Worm (Caenorhabditis elegans) whole organism, late embryonic: ENCODE data around the gene math-25.

ENCODE experiments used
- C38D4.7 ChIP-seq: fragments of 200-800 bp; sonication (Bioruptor generic); optimal IDR thresholded peaks from 2 replicates; lab custom pipeline; 2018; ENCODE audit warnings: mild to moderate bottlenecking, missing genetic modification characterization, moderate library complexity, missing compliant biosample characterization
- K02D7.2 ChIP-seq: sonication (generic microtip); optimal IDR thresholded peaks from 2 replicates; lab custom pipeline; 2017; ENCODE audit warnings: mild to moderate bottlenecking, missing genetic modification characterization, missing compliant biosample characterization
- K09A11.1 ChIP-seq: sonication (generic microtip); optimal IDR thresholded peaks from 2 replicates; lab custom pipeline; 2017; ENCODE audit warnings: antibody characterized with exemption, mild to moderate bottlenecking, missing genetic modification characterization, missing compliant biosample characterization; ENCODE audit not compliant: insufficient read depth
- T23F11.4 ChIP-seq: fragments of 200-800 bp; sonication (Bioruptor generic); optimal IDR thresholded peaks from 2 replicates; lab custom pipeline; 2018; ENCODE audit warnings: mild to moderate bottlenecking, missing genetic modification characterization, missing compliant biosample characterization
- ahr-1 ChIP-seq: sonication (generic microtip); optimal IDR thresholded peaks from 2 replicates; lab custom pipeline; 2016; ENCODE audit warnings: missing genetic modification characterization, missing compliant biosample characterization
- ama-1 ChIP-seq: fragments of 150-350 bp; optimal IDR thresholded peaks from 2 replicates; lab custom pipeline; 2014
- ceh-14 ChIP-seq: sonication (generic microtip); optimal IDR thresholded peaks from 2 replicates; lab custom pipeline; 2016; ENCODE audit warnings: missing genotype, missing genetic modification characterization, missing compliant biosample characterization
- ceh-19 ChIP-seq: fragments of 200-800 bp; sonication (Bioruptor generic); optimal IDR thresholded peaks from 2 replicates; lab custom pipeline; 2018; ENCODE audit warnings: mild to moderate bottlenecking, missing genetic modification characterization, missing compliant biosample characterization
- ceh-2 ChIP-seq: sonication (generic microtip); optimal IDR thresholded peaks from 2 replicates; lab custom pipeline; 2016; ENCODE audit warnings: missing genotype, missing genetic modification characterization, missing compliant biosample characterization
- ceh-22 ChIP-seq: sonication (generic microtip); optimal IDR thresholded peaks from 2 replicates; lab custom pipeline; 2017; ENCODE audit warnings: missing biosample characterization, missing genetic modification characterization
- ceh-24 ChIP-seq: sonication (generic microtip); optimal IDR thresholded peaks from 2 replicates; lab custom pipeline; 2016; ENCODE audit warnings: mild to moderate bottlenecking, missing genetic modification characterization, missing compliant biosample characterization
- ceh-31 ChIP-seq: sonication (generic microtip); optimal IDR thresholded peaks from 2 replicates; lab custom pipeline; 2016; ENCODE audit warnings: missing genetic modification characterization, missing compliant biosample characterization
- ceh-45 ChIP-seq: fragments of 200-800 bp; sonication (Bioruptor generic); IDR thresholded peaks from 2 replicates; pipeline ENCODE4 v1.3.6; 2022; ENCODE audit warnings: missing genetic modification reagents, missing genetic modification characterization, missing compliant biosample characterization
- ceh-48 ChIP-seq: sonication (generic microtip); optimal IDR thresholded peaks from 2 replicates; lab custom pipeline; 2016; ENCODE audit warnings: missing genetic modification characterization, inconsistent platforms, missing compliant biosample characterization
- ceh-6 ChIP-seq: fragments of 200-800 bp; sonication (Bioruptor generic); optimal IDR thresholded peaks from 2 replicates; lab custom pipeline; 2018; ENCODE audit warnings: mild to moderate bottlenecking, missing genetic modification characterization, missing compliant biosample characterization
- dve-1 ChIP-seq: sonication (generic microtip); optimal IDR thresholded peaks from 2 replicates; lab custom pipeline; 2017; ENCODE audit warnings: antibody characterized with exemption, mild to moderate bottlenecking, missing genetic modification characterization, missing compliant biosample characterization
- elt-2 ChIP-seq: sonication (generic microtip); optimal IDR thresholded peaks from 2 replicates; lab custom pipeline; 2016; ENCODE audit warnings: missing genetic modification reagents, missing genetic modification characterization, missing compliant biosample characterization
- ets-4 ChIP-seq: sonication (generic microtip); optimal IDR thresholded peaks from 2 replicates; lab custom pipeline; 2016; ENCODE audit warnings: missing genetic modification characterization, missing compliant biosample characterization
- eyg-1 ChIP-seq: sonication (generic microtip); optimal IDR thresholded peaks from 2 replicates; lab custom pipeline; 2016; ENCODE audit warnings: missing genotype, missing genetic modification characterization, missing compliant biosample characterization
- fax-1 ChIP-seq: sonication (generic microtip); optimal IDR thresholded peaks from 2 replicates; lab custom pipeline; 2016; ENCODE audit warnings: missing genotype, missing genetic modification characterization, missing compliant biosample characterization
- fkh-6 ChIP-seq: sonication (generic microtip); optimal IDR thresholded peaks from 2 replicates; lab custom pipeline; 2016; ENCODE audit warnings: missing genetic modification characterization, missing compliant biosample characterization
- gmeb-2 ChIP-seq: sonication (generic microtip); optimal IDR thresholded peaks from 2 replicates; lab custom pipeline; 2016; ENCODE audit warnings: missing genetic modification characterization, inconsistent platforms, missing compliant biosample characterization
- hlh-15 ChIP-seq: sonication (generic microtip); optimal IDR thresholded peaks from 2 replicates; lab custom pipeline; 2016; ENCODE audit warnings: missing genetic modification characterization, missing compliant biosample characterization
- hlh-30 ChIP-seq: sonication (generic microtip); optimal IDR thresholded peaks from 2 replicates; lab custom pipeline; 2017; ENCODE audit warnings: antibody characterized with exemption, missing genetic modification characterization, missing compliant biosample characterization; ENCODE audit not compliant: insufficient read depth
- hlh-6 ChIP-seq: sonication (generic microtip); optimal IDR thresholded peaks from 2 replicates; lab custom pipeline; 2016; ENCODE audit warnings: missing genotype, missing genetic modification characterization, missing compliant biosample characterization
- hlh-8 ChIP-seq: sonication (generic microtip); optimal IDR thresholded peaks from 2 replicates; lab custom pipeline; 2016; ENCODE audit warnings: missing genotype, missing genetic modification characterization, missing compliant biosample characterization
- madf-2 ChIP-seq: sonication (generic microtip); optimal IDR thresholded peaks from 2 replicates; lab custom pipeline; 2017; ENCODE audit warnings: missing genetic modification characterization, missing compliant biosample characterization
- mec-3 ChIP-seq: sonication (generic microtip); optimal IDR thresholded peaks from 2 replicates; lab custom pipeline; 2016; ENCODE audit warnings: borderline replicate concordance, missing genetic modification characterization, missing compliant biosample characterization
- nfya-1 ChIP-seq: sonication (generic microtip); optimal IDR thresholded peaks from 2 replicates; lab custom pipeline; 2017; ENCODE audit warnings: missing genetic modification characterization, mild to moderate bottlenecking, missing compliant biosample characterization, antibody characterized with exemption, moderate library complexity
- nhr-11 ChIP-seq: fragments of 150-350 bp; optimal IDR thresholded peaks from 2 replicates; lab custom pipeline; 2014; ENCODE audit warnings: missing biosample characterization, missing genetic modification characterization
- nhr-232 ChIP-seq: sonication (generic microtip); optimal IDR thresholded peaks from 2 replicates; lab custom pipeline; 2016; ENCODE audit warnings: missing genetic modification characterization, missing compliant biosample characterization
- npax-4 ChIP-seq: sonication (generic microtip); optimal IDR thresholded peaks from 2 replicates; lab custom pipeline; 2016; ENCODE audit warnings: missing genetic modification characterization, missing compliant biosample characterization
- odd-2 ChIP-seq: sonication (generic microtip); optimal IDR thresholded peaks from 2 replicates; lab custom pipeline; 2017; ENCODE audit warnings: antibody characterized with exemption, mild to moderate bottlenecking, missing genetic modification characterization, missing compliant biosample characterization
- pag-3 ChIP-seq: sonication (generic microtip); optimal IDR thresholded peaks from 2 replicates; lab custom pipeline; 2016; ENCODE audit warnings: missing compliant biosample characterization, missing genetic modification characterization, borderline replicate concordance
- pha-2 ChIP-seq: sonication (generic microtip); optimal IDR thresholded peaks from 2 replicates; lab custom pipeline; 2017; ENCODE audit warnings: mild to moderate bottlenecking, missing genetic modification characterization, missing compliant biosample characterization
- pqm-1 ChIP-seq: sonication (generic microtip); optimal IDR thresholded peaks from 2 replicates; lab custom pipeline; 2016; ENCODE audit warnings: missing genetic modification characterization, missing compliant biosample characterization
- ref-2 ChIP-seq: sonication (generic microtip); optimal IDR thresholded peaks from 2 replicates; lab custom pipeline; 2016; ENCODE audit warnings: missing genetic modification characterization, missing compliant biosample characterization
- rnt-1 ChIP-seq: sonication (generic microtip); optimal IDR thresholded peaks from 2 replicates; lab custom pipeline; 2016; ENCODE audit warnings: missing genetic modification characterization, missing compliant biosample characterization
- sox-4 ChIP-seq: sonication (generic microtip); optimal IDR thresholded peaks from 2 replicates; lab custom pipeline; 2017; ENCODE audit warnings: mild to moderate bottlenecking, missing genetic modification characterization, inconsistent platforms, missing compliant biosample characterization
- tbx-7 ChIP-seq: sonication (generic microtip); optimal IDR thresholded peaks from 2 replicates; lab custom pipeline; 2016; ENCODE audit warnings: missing genotype, missing genetic modification characterization, missing compliant biosample characterization
- ttx-3 ChIP-seq: sonication (generic microtip); optimal IDR thresholded peaks from 2 replicates; lab custom pipeline; 2016; ENCODE audit warnings: missing genetic modification reagents, missing genetic modification characterization, missing compliant biosample characterization
- unc-3 ChIP-seq, 2 experiments: fragments of 200-800 bp in 1 of 2; sonication (Bioruptor generic) in 1 of 2; sonication (generic microtip) in 1 of 2; conservative IDR thresholded peaks in 1 of 2; optimal IDR thresholded peaks in 1 of 2; 2 replicates each; pipeline versions ENCODE4 v1.3.6 to Lab custom; 2016 to 2022; ENCODE audit warnings: missing compliant biosample characterization in 2 of 2, missing genetic modification characterization in 2 of 2, missing genetic modification reagents in 1 of 2
- unc-86 ChIP-seq: sonication (generic microtip); optimal IDR thresholded peaks from 2 replicates; lab custom pipeline; 2016; ENCODE audit warnings: missing genetic modification characterization, missing compliant biosample characterization
- zip-5 ChIP-seq: sonication (generic microtip); optimal IDR thresholded peaks from 2 replicates; lab custom pipeline; 2016; ENCODE audit warnings: missing genetic modification characterization, missing compliant biosample characterization
- ztf-16 ChIP-seq: sonication (generic microtip); optimal IDR thresholded peaks from 2 replicates; lab custom pipeline; 2017; ENCODE audit warnings: missing genetic modification characterization, missing compliant biosample characterization

Gene math-25

ce11 chrII:1897936-1898335, 2.1 kb downstream of the math-25 start, which contains the start of gene C46F9.6:
Gene C46F9.6, plus strand, starts transcription at chrII:1898236.
- TF ChIP-seq hlh-30 (tag; lab: Kevin White, UChicago) (no peak), ceh-6 (GFP tag; lab: Kevin White, UChicago) (no peak), ztf-16 (tag; lab: Kevin White, UChicago) (no peak), pag-3 (tag; lab: Kevin White, UChicago) (no peak), C38D4.7 (no peak), nhr-232 (tag; lab: Kevin White, UChicago) (no peak), zip-5 (no peak), pqm-1 (tag; lab: Kevin White, UChicago) (no peak), hlh-15 (tag; lab: Kevin White, UChicago) (no peak), pha-2 (tag; lab: Kevin White, UChicago) (no peak), rnt-1 (tag; lab: Kevin White, UChicago) (no peak), K02D7.2 (no peak), hlh-6 (no peak), ceh-24 (tag; lab: Kevin White, UChicago) (no peak), K09A11.1 (no peak), fax-1 (tag; lab: Kevin White, UChicago) (no peak), odd-2 (tag; lab: Kevin White, UChicago) (no peak), hlh-8 (tag; lab: Kevin White, UChicago) (no peak)

- TF ChIP-seq ceh-6 (GFP tag; lab: Kevin White, UChicago), result no peak
- TF ChIP-seq zip-5, result no peak
- TF ChIP-seq madf-2 (tag; lab: Kevin White, UChicago), result no peak
- TF ChIP-seq ttx-3, result no peak
- TF ChIP-seq K09A11.1, result no peak
- no peak for TF ChIP-seq ahr-1
- no peak for TF ChIP-seq elt-2 (tag; lab: Kevin White, UChicago)
- TF ChIP-seq ceh-19 (GFP tag; lab: Kevin White, UChicago), result no peak
- no peak for TF ChIP-seq fkh-6 (tag; lab: Kevin White, UChicago)
- no peak for TF ChIP-seq hlh-30 (tag; lab: Kevin White, UChicago)
- no peak for TF ChIP-seq ref-2
- TF ChIP-seq odd-2 (tag; lab: Kevin White, UChicago), result no peak
- no peak for TF ChIP-seq tbx-7 (tag; lab: Kevin White, UChicago)
- TF ChIP-seq ets-4 (tag; lab: Kevin White, UChicago), result no peak
- no peak for TF ChIP-seq npax-4 (tag; lab: Kevin White, UChicago)
- no peak for TF ChIP-seq ceh-22 (tag; lab: Kevin White, UChicago)
- no peak for TF ChIP-seq gmeb-2
- no peak for TF ChIP-seq ceh-45
- no peak for TF ChIP-seq nhr-11 (tag; lab: Kevin White, UChicago)
- no peak for TF ChIP-seq ceh-48 (tag; lab: Kevin White, UChicago)
Observed at ce11 chrII:1899934-1900333, 4.1 kb downstream of the math-25 start, which contains the start of gene math-24. Gene math-24, plus strand, starts transcription at chrII:1900234.

ce11 chrII:1901981-1902380, 6.1 kb downstream of the math-25 start, which contains the start of gene math-23:
Gene math-23, plus strand, starts transcription at chrII:1902281.
- TF ChIP-seq fkh-6 (tag; lab: Kevin White, UChicago), result no peak
- TF ChIP-seq ama-1 (lab: Kevin White, UChicago), result no peak
- no peak for TF ChIP-seq unc-3 (GFP tag; conservative IDR thresholded peaks at IDR 0.05; lab: Robert Waterston, UW)
- no peak for TF ChIP-seq unc-3 (tag; optimal IDR thresholded peaks at IDR 0.05; lab: Kevin White, UChicago)
- no peak for TF ChIP-seq ceh-2
- no peak for TF ChIP-seq ceh-31
- TF ChIP-seq eyg-1, result no peak
- no peak for TF ChIP-seq hlh-6
- TF ChIP-seq T23F11.4, result no peak
- TF ChIP-seq mec-3, result no peak
- TF ChIP-seq sox-4 (tag; lab: Kevin White, UChicago), result no peak
- TF ChIP-seq hlh-15 (tag; lab: Kevin White, UChicago), result no peak
- TF ChIP-seq K02D7.2, result no peak
- TF ChIP-seq gmeb-2, result no peak
- TF ChIP-seq ceh-14, result no peak
- no peak for TF ChIP-seq madf-2 (tag; lab: Kevin White, UChicago)
- TF ChIP-seq dve-1 (tag; lab: Kevin White, UChicago), result no peak
- no peak for TF ChIP-seq unc-86 (tag; lab: Kevin White, UChicago)
- no peak for TF ChIP-seq nfya-1
- no peak for TF ChIP-seq ceh-19 (GFP tag; lab: Kevin White, UChicago)
